Worm (Caenorhabditis elegans): ENCODE measurements around the gene ptl-1.
A peak's percentile ranks its signal among the peaks of the same experiment; 100 is the strongest.

ce11 chrIII:797507-797906, 32.5 kb downstream of the ptl-1 start:
- TF ChIP-seq Y116A8C.19 (tag; optimal IDR thresholded peaks at IDR 0.05; ENCODE audit: borderline replicate concordance) (no peak), unc-62 (GFP tag; optimal IDR thresholded peaks at IDR 0.05) (no peak), unc-86 (tag; optimal IDR thresholded peaks at IDR 0.05) (no peak), C34B4.2 (tag; optimal IDR thresholded peaks at IDR 0.05) (no peak), nhr-237 (tag; optimal IDR thresholded peaks at IDR 0.05) (no peak), ceh-82 (tag; optimal IDR thresholded peaks at IDR 0.05) (no peak), sox-4 (tag; optimal IDR thresholded peaks at IDR 0.05) (no peak), unc-98 (GFP tag; IDR thresholded peaks at IDR 0.05) (no peak), ztf-11 (tag; optimal IDR thresholded peaks at IDR 0.05) (no peak), skn-1 (tag; optimal IDR thresholded peaks at IDR 0.05) (no peak), nhr-11 (tag; optimal IDR thresholded peaks at IDR 0.05) (no peak), efl-1 (optimal IDR thresholded peaks at IDR 0.05) (no peak), efl-1 (GFP tag; optimal IDR thresholded peaks at IDR 0.05 in 1 of 2) (peak in 1 of 2 experiments; percentile 53)

Measured in whole organism, L1 larva.